Fruit fly (Drosophila melanogaster) whole organism, embryonic: Measurements from ENCODE around the gene CG14440.

Experiments used
- BEAF-32 ChIP-seq: fragments of 200-800 bp; sonication (Bioruptor generic); optimal IDR thresholded peaks from 3 replicates; lab custom pipeline; 2017; ENCODE audit warnings: missing biosample characterization, missing genetic modification characterization, mild to moderate bottlenecking, moderate library complexity, missing genetic modification reagents
- CG10209 ChIP-seq: fragments of 200-800 bp; sonication (Bioruptor generic); optimal IDR thresholded peaks from 3 replicates; lab custom pipeline; 2017; ENCODE audit warnings: missing biosample characterization, mild to moderate bottlenecking, missing genetic modification characterization, missing genetic modification reagents
- CG10321 ChIP-seq: fragments of 200-800 bp; sonication (Bioruptor generic); IDR thresholded peaks from 2 replicates; pipeline ENCODE4 v1.3.6; 2022; ENCODE audit warnings: missing biosample characterization, missing genetic modification characterization
- CG10431 ChIP-seq: fragments of 200-800 bp; sonication (Bioruptor generic); optimal IDR thresholded peaks from 3 replicates; lab custom pipeline; 2018; ENCODE audit warnings: missing biosample characterization, mild to moderate bottlenecking, missing genetic modification characterization
- CG10462 ChIP-seq: fragments of 200-800 bp; sonication (Bioruptor generic); optimal IDR thresholded peaks from 2 replicates; lab custom pipeline; 2016; ENCODE audit warnings: missing biosample characterization, missing genetic modification characterization
- CG12071 ChIP-seq: fragments of 200-800 bp; sonication (Bioruptor generic); optimal IDR thresholded peaks from 3 replicates; lab custom pipeline; 2018; ENCODE audit warnings: missing biosample characterization, mild to moderate bottlenecking, missing genetic modification characterization
- CG12104 ChIP-seq: fragments of 200-800 bp; sonication (Bioruptor generic); optimal IDR thresholded peaks from 3 replicates; lab custom pipeline; 2016; ENCODE audit warnings: missing biosample characterization, missing genetic modification characterization
- CG12744 ChIP-seq: fragments of 200-800 bp; sonication (Bioruptor generic); optimal IDR thresholded peaks from 2 replicates; lab custom pipeline; 2016; ENCODE audit warnings: missing biosample characterization, missing genetic modification characterization
- CG14667 ChIP-seq: fragments of 200-800 bp; sonication (Bioruptor generic); IDR thresholded peaks from 2 replicates; pipeline ENCODE4 v1.3.6; 2022; ENCODE audit warnings: missing biosample characterization, missing genetic modification characterization
- CG17328 ChIP-seq: fragments of 200-800 bp; sonication (Bioruptor generic); IDR thresholded peaks from 2 replicates; pipeline ENCODE4 v1.3.6; 2022; ENCODE audit warnings: missing biosample characterization, missing genetic modification characterization
- CG17568 ChIP-seq: fragments of 200-800 bp; sonication (Bioruptor generic); optimal IDR thresholded peaks from 2 replicates; lab custom pipeline; 2018; ENCODE audit warnings: missing biosample characterization, mild to moderate bottlenecking, missing genetic modification characterization, moderate library complexity
- CG18476 ChIP-seq: fragments of 200-800 bp; sonication (Bioruptor generic); optimal IDR thresholded peaks from 2 replicates; lab custom pipeline; 2016; ENCODE audit warnings: missing biosample characterization, mild to moderate bottlenecking, missing genetic modification characterization
- CG2116 ChIP-seq: fragments of 200-800 bp; sonication (Bioruptor generic); optimal IDR thresholded peaks from 3 replicates; lab custom pipeline; 2018; ENCODE audit warnings: missing biosample characterization, mild to moderate bottlenecking, missing genetic modification characterization
- CG2202 ChIP-seq: fragments of 200-800 bp; sonication (Bioruptor generic); optimal IDR thresholded peaks from 2 replicates; lab custom pipeline; 2018; ENCODE audit warnings: missing biosample characterization, mild to moderate bottlenecking, missing genetic modification characterization
- CG2712 ChIP-seq: fragments of 200-800 bp; optimal IDR thresholded peaks from 3 replicates; lab custom pipeline; 2019; ENCODE audit warnings: missing biosample characterization, mild to moderate bottlenecking, missing genetic modification characterization, moderate library complexity
- CG2889 ChIP-seq: fragments of 200-800 bp; sonication (Bioruptor generic); IDR thresholded peaks from 3 replicates; pipeline ENCODE4 v1.3.6; 2022; ENCODE audit warnings: missing biosample characterization, missing genetic modification characterization
- CG30020 ChIP-seq: fragments of 200-800 bp; optimal IDR thresholded peaks from 2 replicates; lab custom pipeline; 2019; ENCODE audit warnings: missing biosample characterization, mild to moderate bottlenecking, missing genetic modification characterization, moderate library complexity
- CG31224 ChIP-seq: fragments of 200-800 bp; sonication (Bioruptor generic); IDR thresholded peaks from 2 replicates; pipeline ENCODE4 v1.3.6; 2022; ENCODE audit warnings: missing biosample characterization, missing genetic modification characterization
- CG3726 ChIP-seq: fragments of 200-800 bp; sonication (Bioruptor generic); IDR thresholded peaks from 3 replicates; pipeline ENCODE4, ENCODE4 v1.3.6; 2022; ENCODE audit warnings: missing biosample characterization, missing genetic modification characterization
- CG9797 ChIP-seq: fragments of 200-800 bp; sonication (Bioruptor generic); optimal IDR thresholded peaks from 3 replicates; lab custom pipeline; 2018; ENCODE audit warnings: missing biosample characterization, mild to moderate bottlenecking, missing genetic modification characterization
- CG9932 ChIP-seq: fragments of 200-800 bp; sonication (Bioruptor generic); IDR thresholded peaks from 2 replicates; pipeline ENCODE4 v1.3.6; 2022; ENCODE audit warnings: missing biosample characterization, missing genetic modification characterization
- CrebB ChIP-seq: fragments of 200-800 bp; sonication (Bioruptor generic); optimal IDR thresholded peaks from 3 replicates; lab custom pipeline; 2018; ENCODE audit warnings: missing biosample characterization, mild to moderate bottlenecking, missing genetic modification characterization
- Dad ChIP-seq: fragments of 200-800 bp; sonication (Bioruptor generic); optimal IDR thresholded peaks from 3 replicates; lab custom pipeline; 2016; ENCODE audit warnings: missing biosample characterization, missing genetic modification characterization
- Dip3 ChIP-seq: fragments of 200-800 bp; sonication (Bioruptor generic); optimal IDR thresholded peaks from 3 replicates; lab custom pipeline; 2016; ENCODE audit warnings: missing biosample characterization, missing genetic modification characterization
- H15 ChIP-seq: fragments of 200-800 bp; sonication (Bioruptor generic); IDR thresholded peaks from 3 replicates; pipeline ENCODE4 v1.3.6; 2022; ENCODE audit warnings: missing biosample characterization, missing genetic modification characterization
- HHEX ChIP-seq: fragments of 200-800 bp; sonication (Bioruptor generic); optimal IDR thresholded peaks from 3 replicates; lab custom pipeline; 2017; ENCODE audit warnings: missing biosample characterization, mild to moderate bottlenecking, missing genetic modification characterization, missing genetic modification reagents
- HLH54F ChIP-seq: fragments of 200-800 bp; sonication (Bioruptor generic); optimal IDR thresholded peaks from 3 replicates; lab custom pipeline; 2016; ENCODE audit warnings: missing biosample characterization, missing genetic modification characterization
- Hey ChIP-seq: fragments of 200-800 bp; sonication (Bioruptor generic); optimal IDR thresholded peaks from 3 replicates; lab custom pipeline; 2018; ENCODE audit warnings: missing biosample characterization, mild to moderate bottlenecking, missing genetic modification characterization
- Lhr ChIP-seq: fragments of 200-800 bp; sonication (Bioruptor generic); optimal IDR thresholded peaks from 3 replicates; lab custom pipeline; 2017; ENCODE audit warnings: mild to moderate bottlenecking, missing biosample characterization, missing genetic modification reagents, missing genetic modification characterization
- MESR4 ChIP-seq: fragments of 200-800 bp; sonication (Bioruptor generic); optimal IDR thresholded peaks from 2 replicates; lab custom pipeline; 2018; ENCODE audit warnings: missing biosample characterization, mild to moderate bottlenecking, missing genetic modification characterization, moderate library complexity
- Myb ChIP-seq: fragments of 200-800 bp; sonication (Bioruptor generic); optimal IDR thresholded peaks from 2 replicates; lab custom pipeline; 2016; ENCODE audit warnings: missing biosample characterization, missing genetic modification characterization
- Nf-YB ChIP-seq: fragments of 200-800 bp; sonication (Bioruptor generic); optimal IDR thresholded peaks from 3 replicates; lab custom pipeline; 2019; ENCODE audit warnings: missing biosample characterization, mild to moderate bottlenecking, missing genetic modification characterization, moderate library complexity
- Spps ChIP-seq: fragments of 200-800 bp; sonication (Bioruptor generic); optimal IDR thresholded peaks from 2 replicates; lab custom pipeline; 2018; ENCODE audit warnings: missing biosample characterization, mild to moderate bottlenecking, missing genetic modification characterization
- Sry-β ChIP-seq: fragments of 200-800 bp; sonication (Bioruptor generic); optimal IDR thresholded peaks from 2 replicates; lab custom pipeline; 2018; ENCODE audit warnings: missing biosample characterization, mild to moderate bottlenecking, missing genetic modification characterization, moderate library complexity
- br ChIP-seq: fragments of >200 bp; optimal IDR thresholded peaks from 2 replicates; lab custom pipeline; 2017
- cad ChIP-seq: fragments of >200 bp; optimal IDR thresholded peaks from 2 replicates; lab custom pipeline; 2017; ENCODE audit warnings: missing biosample characterization, missing genetic modification characterization
- cato ChIP-seq: fragments of 200-800 bp; sonication (Bioruptor generic); optimal IDR thresholded peaks from 2 replicates; lab custom pipeline; 2016; ENCODE audit warnings: missing biosample characterization, missing genetic modification characterization, borderline replicate concordance
- caup ChIP-seq: fragments of 200-800 bp; sonication (Bioruptor generic); optimal IDR thresholded peaks from 3 replicates; lab custom pipeline; 2017; ENCODE audit warnings: missing biosample characterization, mild to moderate bottlenecking, missing genetic modification characterization, moderate library complexity; ENCODE audit not compliant: severe bottlenecking
- corto ChIP-seq: fragments of 200-800 bp; sonication (Bioruptor generic); optimal IDR thresholded peaks from 2 replicates; lab custom pipeline; 2016; ENCODE audit warnings: missing biosample characterization, mild to moderate bottlenecking, missing genetic modification characterization, moderate library complexity
- h ChIP-seq: fragments of >200 bp; optimal IDR thresholded peaks from 2 replicates; lab custom pipeline; 2017
- jing ChIP-seq: fragments of 200-800 bp; sonication (Bioruptor generic); optimal IDR thresholded peaks from 2 replicates; lab custom pipeline; 2018; ENCODE audit warnings: missing biosample characterization, mild to moderate bottlenecking, missing genetic modification characterization
- kah ChIP-seq: fragments of 200-800 bp; sonication (Bioruptor generic); optimal IDR thresholded peaks from 2 replicates; lab custom pipeline; 2018; ENCODE audit warnings: missing biosample characterization, mild to moderate bottlenecking, missing genetic modification characterization
- kni ChIP-seq: fragments of 200-800 bp; sonication (Bioruptor generic); optimal IDR thresholded peaks from 3 replicates; lab custom pipeline; 2017; ENCODE audit warnings: mild to moderate bottlenecking, missing biosample characterization, missing genetic modification reagents, missing genetic modification characterization
- pzg ChIP-seq: fragments of 200-800 bp; sonication (Bioruptor generic); optimal IDR thresholded peaks from 3 replicates; lab custom pipeline; 2018; ENCODE audit warnings: missing biosample characterization, mild to moderate bottlenecking, missing genetic modification characterization, moderate library complexity
- rib ChIP-seq: fragments of 200-800 bp; sonication (Bioruptor generic); IDR thresholded peaks from 2 replicates; pipeline ENCODE4 v1.3.6; 2022; ENCODE audit warnings: missing biosample characterization, missing genetic modification characterization
- sens ChIP-seq: fragments of 200-800 bp; sonication (Bioruptor generic); peaks from one replicate; lab custom pipeline; 2016; ENCODE audit warnings: missing biosample characterization, missing genetic modification characterization
- sim ChIP-seq: fragments of 200-800 bp; sonication (Bioruptor generic); IDR thresholded peaks from 2 replicates; pipeline ENCODE4 v1.3.6; 2022; ENCODE audit warnings: missing biosample characterization, missing genetic modification characterization
- tap ChIP-seq: fragments of 200-800 bp; optimal IDR thresholded peaks from 3 replicates; lab custom pipeline; 2019; ENCODE audit warnings: missing biosample characterization, mild to moderate bottlenecking, missing genetic modification characterization, moderate library complexity
- trem ChIP-seq: fragments of 200-800 bp; optimal IDR thresholded peaks from 3 replicates; lab custom pipeline; 2019; ENCODE audit warnings: missing biosample characterization, mild to moderate bottlenecking, missing genetic modification characterization, moderate library complexity
- usp ChIP-seq: fragments of >200 bp; optimal IDR thresholded peaks from 2 replicates; lab custom pipeline; 2017; ENCODE audit warnings: missing biosample characterization, missing genetic modification characterization
- zen2 ChIP-seq: fragments of 200-800 bp; sonication (Bioruptor generic); IDR thresholded peaks from 3 replicates; pipeline ENCODE4 v1.3.6; 2022; ENCODE audit warnings: missing biosample characterization, missing genetic modification characterization; ENCODE audit not compliant: partially characterized antibody

The CG14440 gene

DNA sequence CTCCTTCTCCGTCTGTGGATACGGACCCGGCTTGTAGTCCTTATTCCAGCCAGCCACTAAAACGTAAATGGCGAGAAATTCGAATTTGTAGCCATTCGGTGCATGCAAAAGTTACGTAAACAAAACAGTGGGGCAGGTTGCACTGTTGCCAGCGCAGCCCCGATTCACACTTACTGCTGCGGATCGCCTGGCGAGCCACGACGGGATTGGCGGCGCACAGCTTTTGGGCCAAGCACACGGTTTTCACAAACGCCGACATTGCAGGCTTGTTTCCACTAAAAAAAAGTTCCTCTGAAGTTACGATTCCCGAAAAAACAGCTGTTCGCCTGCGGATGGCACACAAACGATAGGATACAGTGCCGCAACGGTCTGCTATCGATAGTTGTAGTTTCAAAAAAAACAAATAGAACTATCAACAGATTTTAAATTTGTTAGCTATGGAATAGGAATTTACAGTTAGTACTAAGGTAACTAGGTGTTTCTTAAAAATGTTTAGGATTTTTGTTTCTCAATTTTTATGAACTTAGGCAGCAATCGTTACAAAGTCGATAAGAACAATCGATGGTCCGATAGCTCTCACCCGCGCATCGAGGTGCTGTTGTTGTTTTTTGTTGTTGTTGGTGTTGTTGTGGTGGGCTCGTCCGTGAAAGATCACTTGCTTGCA lies 20.4 kb downstream of the CG14440 start, which contains the start of gene Fum1 (continued):
- TF ChIP-seq Lhr (GFP tag; lab: Kevin White, UChicago) (no peak), CG10431 (GFP tag; lab: Kevin White, UChicago) (no peak), pzg (GFP tag; lab: Kevin White, UChicago) (peak; percentile 63), Myb (GFP tag; lab: Kevin White, UChicago) (peak; percentile 33), caup (GFP tag; lab: Kevin White, UChicago) (no peak), CG17328 (GFP tag; lab: Robert Waterston, UW) (no peak), Spps (tag; lab: Kevin White, UChicago) (no peak), CG9932 (peak; percentile 37; the same call in 1 of the 2 replicates), jing (GFP tag; lab: Kevin White, UChicago) (no peak), CrebB (tag; lab: Kevin White, UChicago) (no peak), CG12104 (no peak), kni (GFP tag; lab: Kevin White, UChicago) (no peak), rib (GFP tag; lab: Robert Waterston, UW) (no peak), CG10462 (no peak), CG2889 (no peak), Sry-β (no peak), corto (GFP tag; lab: Kevin White, UChicago) (no peak), Nf-YB (no peak), CG30020 (peak; percentile 18), trem (tag; lab: Kevin White, UChicago) (peak; percentile 69), kah (GFP tag; lab: Kevin White, UChicago) (no peak), h (lab: Kevin White, UChicago) (no peak), CG2202 (no peak), tap (tag; lab: Kevin White, UChicago) (no peak), CG12071 (GFP tag; lab: Kevin White, UChicago) (no peak), cato (GFP tag; lab: Kevin White, UChicago) (no peak), Dip3 (GFP tag; lab: Kevin White, UChicago) (no peak), CG12744 (GFP tag; lab: Kevin White, UChicago) (no peak), CG14667 (GFP tag; lab: Robert Waterston, UW) (no peak), MESR4 (peak; percentile 54), Dad (GFP tag; lab: Kevin White, UChicago) (no peak), H15 (GFP tag; lab: Robert Waterston, UW) (no peak), CG10321 (GFP tag; lab: Robert Waterston, UW) (no peak), CG3726 (no peak), BEAF-32 (GFP tag; lab: Kevin White, UChicago) (peak; percentile 92), br (lab: Kevin White, UChicago) (no peak), CG18476 (no peak), CG31224 (no peak), zen2 (GFP tag; lab: Robert Waterston, UW) (peak; percentile 64; the same call in 2 of the 3 replicates), cad (GFP tag; lab: Kevin White, UChicago) (no peak), CG17568 (GFP tag; lab: Kevin White, UChicago) (no peak), sens (GFP tag; lab: Kevin White, UChicago) (peak; percentile 84), CG2712 (tag; lab: Kevin White, UChicago) (peak; percentile 43), Hey (no peak), HHEX (GFP tag; lab: Kevin White, UChicago) (no peak), CG9797 (GFP tag; lab: Kevin White, UChicago) (no peak), HLH54F (no peak), usp (no peak), CG2116 (GFP tag; lab: Kevin White, UChicago) (peak; percentile 97), CG10209 (GFP tag; lab: Kevin White, UChicago) (no peak), sim (GFP tag; lab: Robert Waterston, UW) (no peak)
